Worm (Caenorhabditis elegans) whole organism, late embryonic: ENCODE data around the gene Y6G8.5.
A peak's percentile ranks its signal among the peaks of the same experiment; 100 is the strongest.
"Not testable (repeated sequence)": the region's sequence is repeated elsewhere in the genome, so short reads cannot be mapped to it uniquely, and the experiment has no call there.

Experiments used
- F13H6.1 ChIP-seq: sonication (generic microtip); optimal IDR thresholded peaks from 2 replicates; lab custom pipeline; 2016; ENCODE audit warnings: missing genetic modification characterization, missing compliant biosample characterization
- K02D7.2 ChIP-seq: sonication (generic microtip); optimal IDR thresholded peaks from 2 replicates; lab custom pipeline; 2017; ENCODE audit warnings: mild to moderate bottlenecking, missing genetic modification characterization, missing compliant biosample characterization
- K09A11.1 ChIP-seq: sonication (generic microtip); optimal IDR thresholded peaks from 2 replicates; lab custom pipeline; 2017; ENCODE audit warnings: antibody characterized with exemption, mild to moderate bottlenecking, missing genetic modification characterization, missing compliant biosample characterization; ENCODE audit not compliant: insufficient read depth
- Y22D7AL.16 ChIP-seq: sonication (generic microtip); optimal IDR thresholded peaks from 2 replicates; lab custom pipeline; 2016; ENCODE audit warnings: missing genetic modification characterization, missing compliant biosample characterization
- ceh-19 ChIP-seq: fragments of 200-800 bp; sonication (Bioruptor generic); optimal IDR thresholded peaks from 2 replicates; lab custom pipeline; 2018; ENCODE audit warnings: mild to moderate bottlenecking, missing genetic modification characterization, missing compliant biosample characterization
- ceh-2 ChIP-seq: sonication (generic microtip); optimal IDR thresholded peaks from 2 replicates; lab custom pipeline; 2016; ENCODE audit warnings: missing genotype, missing genetic modification characterization, missing compliant biosample characterization
- ceh-22 ChIP-seq: sonication (generic microtip); optimal IDR thresholded peaks from 2 replicates; lab custom pipeline; 2017; ENCODE audit warnings: missing biosample characterization, missing genetic modification characterization
- ceh-34 ChIP-seq: sonication (generic microtip); optimal IDR thresholded peaks from 2 replicates; lab custom pipeline; 2016; ENCODE audit warnings: mild to moderate bottlenecking, missing genetic modification characterization, missing compliant biosample characterization
- ceh-45 ChIP-seq: fragments of 200-800 bp; sonication (Bioruptor generic); IDR thresholded peaks from 2 replicates; pipeline ENCODE4 v1.3.6; 2022; ENCODE audit warnings: missing genetic modification reagents, missing genetic modification characterization, missing compliant biosample characterization
- ceh-6 ChIP-seq: fragments of 200-800 bp; sonication (Bioruptor generic); optimal IDR thresholded peaks from 2 replicates; lab custom pipeline; 2018; ENCODE audit warnings: mild to moderate bottlenecking, missing genetic modification characterization, missing compliant biosample characterization
- ceh-9 ChIP-seq: sonication (generic microtip); optimal IDR thresholded peaks from 2 replicates; lab custom pipeline; 2016; ENCODE audit warnings: mild to moderate bottlenecking, missing genetic modification characterization, inconsistent platforms, missing compliant biosample characterization
- che-1 ChIP-seq: sonication (generic microtip); optimal IDR thresholded peaks from 2 replicates; lab custom pipeline; 2016; ENCODE audit warnings: mild to moderate bottlenecking, missing genetic modification characterization, missing compliant biosample characterization
- dmd-4 ChIP-seq: sonication (generic microtip); optimal IDR thresholded peaks from 2 replicates; lab custom pipeline; 2016; ENCODE audit warnings: borderline replicate concordance, missing genetic modification characterization, missing compliant biosample characterization
- elt-2 ChIP-seq: sonication (generic microtip); optimal IDR thresholded peaks from 2 replicates; lab custom pipeline; 2016; ENCODE audit warnings: missing genetic modification reagents, missing genetic modification characterization, missing compliant biosample characterization
- ets-4 ChIP-seq: sonication (generic microtip); optimal IDR thresholded peaks from 2 replicates; lab custom pipeline; 2016; ENCODE audit warnings: missing genetic modification characterization, missing compliant biosample characterization
- eyg-1 ChIP-seq: sonication (generic microtip); optimal IDR thresholded peaks from 2 replicates; lab custom pipeline; 2016; ENCODE audit warnings: missing genotype, missing genetic modification characterization, missing compliant biosample characterization
- fkh-10 ChIP-seq: fragments of 150-350 bp; optimal IDR thresholded peaks from 2 replicates; lab custom pipeline; 2014; ENCODE audit warnings: missing biosample characterization, missing genetic modification reagents, missing genetic modification characterization
- hlh-15 ChIP-seq: sonication (generic microtip); optimal IDR thresholded peaks from 2 replicates; lab custom pipeline; 2016; ENCODE audit warnings: missing genetic modification characterization, missing compliant biosample characterization
- hlh-30 ChIP-seq: sonication (generic microtip); optimal IDR thresholded peaks from 2 replicates; lab custom pipeline; 2017; ENCODE audit warnings: antibody characterized with exemption, missing genetic modification characterization, missing compliant biosample characterization; ENCODE audit not compliant: insufficient read depth
- hlh-8 ChIP-seq: sonication (generic microtip); optimal IDR thresholded peaks from 2 replicates; lab custom pipeline; 2016; ENCODE audit warnings: missing genotype, missing genetic modification characterization, missing compliant biosample characterization
- lin-11 ChIP-seq: fragments of 200-800 bp; sonication (Bioruptor generic); optimal IDR thresholded peaks from 2 replicates; lab custom pipeline; 2018; ENCODE audit warnings: mild to moderate bottlenecking, missing genetic modification characterization, missing compliant biosample characterization
- mec-3 ChIP-seq: sonication (generic microtip); optimal IDR thresholded peaks from 2 replicates; lab custom pipeline; 2016; ENCODE audit warnings: borderline replicate concordance, missing genetic modification characterization, missing compliant biosample characterization
- nhr-11 ChIP-seq: fragments of 150-350 bp; optimal IDR thresholded peaks from 2 replicates; lab custom pipeline; 2014; ENCODE audit warnings: missing biosample characterization, missing genetic modification characterization
- npax-4 ChIP-seq: sonication (generic microtip); optimal IDR thresholded peaks from 2 replicates; lab custom pipeline; 2016; ENCODE audit warnings: missing genetic modification characterization, missing compliant biosample characterization
- pha-2 ChIP-seq: sonication (generic microtip); optimal IDR thresholded peaks from 2 replicates; lab custom pipeline; 2017; ENCODE audit warnings: mild to moderate bottlenecking, missing genetic modification characterization, missing compliant biosample characterization
- pha-4 ChIP-seq: fragments of 150-350 bp; optimal IDR thresholded peaks from 2 replicates; lab custom pipeline; 2018; ENCODE audit warnings: missing biosample characterization, missing genetic modification reagents, missing genetic modification characterization
- pqm-1 ChIP-seq: sonication (generic microtip); optimal IDR thresholded peaks from 2 replicates; lab custom pipeline; 2016; ENCODE audit warnings: missing genetic modification characterization, missing compliant biosample characterization
- pros-1 ChIP-seq: fragments of 150-350 bp; optimal IDR thresholded peaks from 2 replicates; lab custom pipeline; 2014; ENCODE audit warnings: missing biosample characterization, missing genetic modification reagents, missing genetic modification characterization
- ref-2 ChIP-seq: sonication (generic microtip); optimal IDR thresholded peaks from 2 replicates; lab custom pipeline; 2016; ENCODE audit warnings: missing genetic modification characterization, missing compliant biosample characterization
- rnt-1 ChIP-seq: sonication (generic microtip); optimal IDR thresholded peaks from 2 replicates; lab custom pipeline; 2016; ENCODE audit warnings: missing genetic modification characterization, missing compliant biosample characterization
- syd-9 ChIP-seq: sonication (generic microtip); optimal IDR thresholded peaks from 2 replicates; lab custom pipeline; 2016; ENCODE audit warnings: mild to moderate bottlenecking, missing genetic modification characterization, moderate library complexity, missing compliant biosample characterization
- tbx-7 ChIP-seq: sonication (generic microtip); optimal IDR thresholded peaks from 2 replicates; lab custom pipeline; 2016; ENCODE audit warnings: missing genotype, missing genetic modification characterization, missing compliant biosample characterization
- zip-5 ChIP-seq: sonication (generic microtip); optimal IDR thresholded peaks from 2 replicates; lab custom pipeline; 2016; ENCODE audit warnings: missing genetic modification characterization, missing compliant biosample characterization

The Y6G8.5 gene

ce11 chrV:17607797-17608196, 7.7 kb downstream of the Y6G8.5 start, which contains the start of gene srz-91:
Gene srz-91 (plus strand): TSS chrV:17608097.
- TF ChIP-seq Y22D7AL.16 (no peak), K02D7.2 (no peak), dmd-4 (no peak), hlh-8 (tag; lab: Kevin White, UChicago) (no peak), rnt-1 (tag; lab: Kevin White, UChicago) (no peak), eyg-1 (tag; lab: Kevin White, UChicago) (no peak), ceh-9 (tag; lab: Kevin White, UChicago) (no peak), F13H6.1 (no peak), hlh-30 (tag; lab: Kevin White, UChicago) (no peak)

- not testable (repeated sequence) for TF ChIP-seq ets-4, mec-3, hlh-15 (tag; lab: Kevin White, UChicago)
Measured at ce11 chrV:17606050-17606449, 9.5 kb downstream of the Y6G8.5 start, which contains the start of gene Y6G8.16. Gene Y6G8.16 (plus strand): TSS chrV:17606350.

- no peak for TF ChIP-seq nhr-11 (tag; lab: Kevin White, UChicago)
- no peak for TF ChIP-seq fkh-10 (GFP tag; lab: Kevin White, UChicago)
- no peak for TF ChIP-seq pros-1 (tag; lab: Kevin White, UChicago)
Measured at ce11 chrV:17601520-17601919, 14.0 kb downstream of the Y6G8.5 start, which contains the start of gene ztf-25. Gene ztf-25 (plus strand): TSS chrV:17601820.

- TF ChIP-seq pqm-1 (tag; lab: Kevin White, UChicago) = no peak
- no peak for TF ChIP-seq K02D7.2
- TF ChIP-seq elt-2 = peak; percentile 27
- TF ChIP-seq pros-1 (tag; lab: Kevin White, UChicago) = no peak
Measured at ce11 chrV:17598810-17599209, 16.7 kb downstream of the Y6G8.5 start, which contains the start of gene Y6G8.2. Gene Y6G8.2 (minus strand): TSS chrV:17598956.

ce11 chrV:17595691-17596090, 19.8 kb downstream of the Y6G8.5 start:
- no peak for TF ChIP-seq zip-5
- no peak for TF ChIP-seq ceh-22 (tag; lab: Kevin White, UChicago)
- no peak for TF ChIP-seq ceh-34 (tag; lab: Kevin White, UChicago)
- no peak for TF ChIP-seq ceh-6 (GFP tag; lab: Kevin White, UChicago)
- TF ChIP-seq pha-2 (tag; lab: Kevin White, UChicago) = no peak
- TF ChIP-seq nhr-11 (tag; lab: Kevin White, UChicago) = no peak

ce11 chrV:17584352-17584843, 31.1 kb downstream of the Y6G8.5 start, which contains the start of gene fbxa-133:
Gene fbxa-133 (plus strand): TSS chrV:17584793.
- not testable (repeated sequence) for TF ChIP-seq syd-9 (tag; lab: Kevin White, UChicago); zip-5; hlh-30 (tag; lab: Kevin White, UChicago)

ce11 chrV:17580017-17580416, 35.5 kb downstream of the Y6G8.5 start:
- TF ChIP-seq tbx-7 (tag; lab: Kevin White, UChicago) (no peak), Y22D7AL.16 (no peak), lin-11 (no peak), ceh-45 (GFP tag; lab: Robert Waterston, UW) (no peak), eyg-1 (tag; lab: Kevin White, UChicago) (no peak), ceh-19 (GFP tag; lab: Kevin White, UChicago) (no peak), ets-4 (tag; lab: Kevin White, UChicago) (no peak), pha-2 (tag; lab: Kevin White, UChicago) (no peak), ceh-2 (no peak), ref-2 (tag; lab: Kevin White, UChicago) (no peak), dmd-4 (no peak), che-1 (tag; lab: Kevin White, UChicago) (no peak), pros-1 (tag; lab: Kevin White, UChicago) (no peak), K09A11.1 (tag; lab: Kevin White, UChicago) (no peak), hlh-8 (tag; lab: Kevin White, UChicago) (no peak), pha-4 (tag; lab: Kevin White, UChicago) (no peak), hlh-30 (tag; lab: Kevin White, UChicago) (no peak), npax-4 (tag; lab: Kevin White, UChicago) (no peak)
